Worm (Caenorhabditis elegans): Measurements from ENCODE around the gene abhd-3.2.

abhd-3.2 gene

DNA sequence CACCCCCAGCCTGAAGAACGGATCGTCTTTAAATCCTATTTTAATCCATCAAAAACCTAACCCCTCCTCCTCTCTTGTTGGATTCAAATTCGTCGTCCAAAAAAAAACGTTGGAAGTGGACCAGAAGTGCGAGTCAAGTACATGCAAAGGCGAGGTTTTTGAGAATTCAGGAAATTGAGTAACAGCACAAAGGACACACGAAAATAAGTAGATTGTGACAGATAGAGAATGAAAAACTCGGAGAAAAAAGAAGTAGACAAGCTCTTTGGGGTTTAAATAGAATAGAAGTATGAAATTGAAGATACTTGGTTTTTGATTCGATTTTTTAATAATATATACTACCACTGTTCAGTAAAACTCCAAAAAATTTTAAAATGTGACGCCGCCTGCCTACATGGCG is 36.9 kb upstream of the abhd-3.2 start:
- no peak for TF ChIP-seq snu-23 (GFP tag; optimal IDR thresholded peaks at IDR 0.05)
- TF ChIP-seq lin-14 (GFP tag; optimal IDR thresholded peaks at IDR 0.05), result peak; percentile 58
- TF ChIP-seq nhr-85 (tag), result peak; percentile 57
- TF ChIP-seq fkh-10 (GFP tag; optimal IDR thresholded peaks at IDR 0.05), result peak; percentile 79

DNA sequence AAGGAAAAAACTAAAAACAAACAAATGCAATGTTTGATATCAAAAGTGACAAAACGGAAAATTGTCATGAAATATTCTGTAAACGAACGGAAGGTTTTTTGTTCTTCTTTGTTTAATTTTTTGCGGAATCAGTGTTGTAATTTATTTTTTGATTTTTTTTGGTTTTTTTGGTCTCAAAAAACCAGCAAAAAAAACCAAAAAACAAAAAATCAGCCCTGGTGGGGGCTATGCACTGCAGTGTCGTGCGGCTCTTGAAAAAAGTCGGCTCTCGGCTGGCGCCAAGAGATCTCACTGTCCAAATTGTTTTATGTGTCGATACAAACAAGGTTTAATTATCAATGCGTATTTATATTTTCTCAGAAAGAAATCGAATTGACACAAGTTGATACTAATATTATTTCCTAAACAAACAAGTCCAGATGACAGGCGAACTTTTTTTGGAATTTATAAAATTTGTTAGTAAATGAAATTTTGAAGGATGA is 34.6 kb upstream of the abhd-3.2 start:
- TF ChIP-seq pag-3 (tag; optimal IDR thresholded peaks at IDR 0.05; ENCODE audit: borderline replicate concordance, insufficient read depth) (no peak), nhr-11 (tag; optimal IDR thresholded peaks at IDR 0.05) (no peak), zip-4 (GFP tag; optimal IDR thresholded peaks at IDR 0.05) (no peak), blmp-1 (tag; optimal IDR thresholded peaks at IDR 0.05) (peak; percentile 4), jun-1 (tag; optimal IDR thresholded peaks at IDR 0.05) (no peak), irx-1 (tag; optimal IDR thresholded peaks at IDR 0.05) (no peak), alr-1 (tag; optimal IDR thresholded peaks at IDR 0.05; ENCODE audit: borderline replicate concordance) (no peak), nhr-20 (tag; optimal IDR thresholded peaks at IDR 0.05) (peak; percentile 28), lin-13 (GFP tag; optimal IDR thresholded peaks at IDR 0.05) (no peak), hlh-4 (tag; optimal IDR thresholded peaks at IDR 0.05) (no peak), nhr-76 (tag; optimal IDR thresholded peaks at IDR 0.05) (no peak), mdl-1 (tag; optimal IDR thresholded peaks at IDR 0.05) (no peak), lin-39 (tag; optimal IDR thresholded peaks at IDR 0.05) (no peak), tbx-2 (tag; optimal IDR thresholded peaks at IDR 0.05) (no peak), skn-1 (tag; optimal IDR thresholded peaks at IDR 0.05) (no peak), unc-86 (tag; optimal IDR thresholded peaks at IDR 0.05) (no peak), nhr-77 (tag; optimal IDR thresholded peaks at IDR 0.05) (no peak), ama-1 (optimal IDR thresholded peaks at IDR 0.05) (peak; percentile 90), dpl-1 (GFP tag; optimal IDR thresholded peaks at IDR 0.05) (no peak), egl-27 (tag; optimal IDR thresholded peaks at IDR 0.05) (no peak), aly-2 (tag; optimal IDR thresholded peaks at IDR 0.05) (no peak), nhr-19 (GFP tag; conservative IDR thresholded peaks at IDR 0.05) (peak; percentile 48), ceh-90 (tag; optimal IDR thresholded peaks at IDR 0.05) (no peak), isw-1 (GFP tag; IDR thresholded peaks at IDR 0.05) (no peak), unc-62 (GFP tag; optimal IDR thresholded peaks at IDR 0.05) (no peak), ces-1 (GFP tag; optimal IDR thresholded peaks at IDR 0.05) (no peak), dsc-1 (tag; optimal IDR thresholded peaks at IDR 0.05) (no peak), lsy-2 (tag; optimal IDR thresholded peaks at IDR 0.05) (peak in 1 of 2 experiments; percentile 31), sup-37 (GFP tag; optimal IDR thresholded peaks at IDR 0.05) (no peak), ceh-8 (GFP tag; optimal IDR thresholded peaks at IDR 0.05) (no peak), mep-1 (tag; optimal IDR thresholded peaks at IDR 0.05) (no peak), nhr-12 (tag; optimal IDR thresholded peaks at IDR 0.05) (no peak), sptf-1 (tag; optimal IDR thresholded peaks at IDR 0.05) (no peak), C16A3.4 (tag; optimal IDR thresholded peaks at IDR 0.05) (peak; percentile 30), nhr-71 (tag; optimal IDR thresholded peaks at IDR 0.05) (peak; percentile 66), tlp-1 (tag; optimal IDR thresholded peaks at IDR 0.05) (no peak), lin-35 (GFP tag; optimal IDR thresholded peaks at IDR 0.05) (peak in 1 of 2 experiments; percentile 52), hpl-2 (GFP tag; optimal IDR thresholded peaks at IDR 0.05) (no peak), zag-1 (tag; optimal IDR thresholded peaks at IDR 0.05) (no peak), nhr-237 (tag; optimal IDR thresholded peaks at IDR 0.05) (no peak), elt-3 (tag; optimal IDR thresholded peaks at IDR 0.05) (no peak), efl-3 (GFP tag; optimal IDR thresholded peaks at IDR 0.05) (no peak), snu-23 (GFP tag; optimal IDR thresholded peaks at IDR 0.05) (peak; percentile 46), lir-3 (tag; optimal IDR thresholded peaks at IDR 0.05; ENCODE audit: poor library complexity) (peak; percentile 19), pqm-1 (tag; optimal IDR thresholded peaks at IDR 0.05) (no peak), mab-9 (GFP tag; IDR thresholded peaks at IDR 0.05) (no peak), fkh-10 (GFP tag; optimal IDR thresholded peaks at IDR 0.05) (no peak), aha-1 (tag; optimal IDR thresholded peaks at IDR 0.05) (no peak), C34B4.2 (tag; optimal IDR thresholded peaks at IDR 0.05) (no peak)
